Fruit fly (Drosophila melanogaster) whole organism, prepupa: ENCODE data around the gene CG2691.

Experiments
- CG11294 ChIP-seq: fragments of 200-800 bp; sonication (Bioruptor generic); IDR thresholded peaks from 2 replicates; pipeline ENCODE4 v1.3.6; 2022; ENCODE audit warnings: missing biosample characterization, missing genetic modification characterization
- CG8319 ChIP-seq: fragments of 200-800 bp; sonication (Bioruptor generic); optimal IDR thresholded peaks from 3 replicates; lab custom pipeline; 2016; ENCODE audit warnings: missing biosample characterization, missing genetic modification characterization
- Lpt ChIP-seq: fragments of 200-800 bp; sonication (Bioruptor generic); optimal IDR thresholded peaks from 3 replicates; lab custom pipeline; 2016; ENCODE audit warnings: missing biosample characterization, missing genetic modification characterization
- acj6 ChIP-seq: fragments of 200-800 bp; sonication (Bioruptor generic); optimal IDR thresholded peaks from 3 replicates; lab custom pipeline; 2016; ENCODE audit warnings: missing biosample characterization, missing genetic modification characterization

- TF ChIP-seq Lpt (GFP tag; lab: Kevin White, UChicago): no peak
- TF ChIP-seq CG8319 (GFP tag; lab: Kevin White, UChicago): no peak
- no peak for TF ChIP-seq CG11294 (GFP tag; lab: Robert Waterston, UW)
- no peak for TF ChIP-seq acj6 (GFP tag; lab: Kevin White, UChicago)
These were observed 12.3 kb downstream of the CG2691 start, which contains the start of the genes Ndc80 and BthD for dm6 chrX:13611884-13612283.
